Fruit fly (Drosophila melanogaster) S2 (cell line): ENCODE results near the gene CG33282.

Experiments
- CG8478 ChIP-seq: fragments of >200 bp; optimal IDR thresholded peaks from 2 replicates; lab custom pipeline; 2018
- CTCF ChIP-seq, 2 experiments: fragments of >200 bp; optimal IDR thresholded peaks; 2 replicates each; lab custom pipeline; 2018

Gene CG33282

DNA sequence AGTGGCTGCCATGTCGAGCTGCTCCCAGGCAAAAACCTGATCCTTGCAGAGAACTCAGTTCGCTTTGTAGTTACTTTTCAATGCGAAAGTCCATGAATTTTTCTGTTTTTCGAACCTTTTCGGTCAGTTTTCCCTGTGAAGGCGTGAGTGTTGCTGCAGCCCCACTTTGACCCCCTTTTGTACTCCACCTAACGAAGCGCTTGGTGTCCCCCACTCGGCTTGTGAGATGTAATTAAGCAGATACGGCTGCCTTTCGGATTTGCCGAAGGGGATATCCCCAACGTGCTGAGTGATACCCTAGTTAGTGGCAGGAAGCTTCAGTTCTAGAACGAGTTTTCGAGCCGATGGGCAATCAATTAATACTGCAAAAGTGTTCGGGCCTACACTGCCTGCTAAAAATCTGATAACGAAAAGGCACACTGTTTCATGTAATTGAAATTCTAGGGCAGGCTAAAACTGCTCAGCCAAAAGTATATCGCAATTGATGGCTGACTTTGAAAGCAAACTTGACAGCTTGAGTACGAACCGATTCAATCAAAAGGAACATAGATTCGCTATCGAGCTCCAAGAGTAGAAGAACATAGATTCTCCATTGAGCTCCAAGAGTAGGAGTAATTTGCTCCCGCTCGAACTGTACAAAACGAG is 24.0 kb downstream of the CG33282 start:
- TF ChIP-seq CG8478 = no peak
- TF ChIP-seq CTCF (optimal IDR thresholded peaks at IDR 0.05; lab: Kevin White, UChicago) = no peak

DNA sequence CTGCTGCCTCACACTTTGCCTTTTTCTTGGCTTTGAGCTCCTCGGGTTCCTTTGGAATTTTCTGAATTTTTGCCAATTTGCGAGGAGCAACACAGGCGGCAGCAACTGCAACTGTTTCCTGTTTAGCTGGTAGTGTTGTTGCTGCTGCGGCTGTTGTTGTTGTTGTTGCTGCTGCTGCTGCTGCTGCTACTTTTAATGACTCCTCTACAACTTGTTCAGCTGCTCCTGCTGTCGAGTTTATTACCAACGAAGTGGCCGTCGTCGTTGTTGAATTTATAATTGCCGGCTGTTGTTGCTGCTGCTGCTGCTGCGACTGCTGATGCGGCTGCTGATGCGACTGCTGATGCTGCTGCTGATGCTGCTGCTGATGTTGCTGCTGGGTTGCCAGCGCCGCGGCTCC is 25.2 kb downstream of the CG33282 start:
- no peak for TF ChIP-seq CTCF (optimal IDR thresholded peaks at IDR 0.05; lab: Kevin White, UChicago)
- no peak for TF ChIP-seq CG8478

DNA sequence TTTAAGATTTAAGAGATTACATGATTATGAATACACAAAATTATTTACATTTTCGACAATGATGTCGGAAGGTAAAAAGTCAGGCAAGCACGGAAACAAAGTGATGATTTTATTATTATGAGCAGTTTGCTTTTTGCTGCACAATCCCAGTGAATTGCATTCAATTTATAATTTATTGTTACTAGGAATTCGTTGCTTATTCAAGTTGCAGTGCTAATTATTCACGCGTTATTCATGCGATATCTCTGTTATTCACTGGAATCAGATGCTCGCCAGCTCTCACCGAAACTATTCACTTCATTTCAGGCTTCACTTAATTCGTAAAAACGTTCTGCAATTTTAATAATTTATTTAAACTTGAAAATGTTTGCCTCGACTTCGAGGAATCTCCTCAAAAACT is 26.1 kb downstream of the CG33282 start:
- TF ChIP-seq CG8478 (no peak), CTCF (optimal IDR thresholded peaks at IDR 0.05; lab: Kevin White, UChicago) (no peak)

DNA sequence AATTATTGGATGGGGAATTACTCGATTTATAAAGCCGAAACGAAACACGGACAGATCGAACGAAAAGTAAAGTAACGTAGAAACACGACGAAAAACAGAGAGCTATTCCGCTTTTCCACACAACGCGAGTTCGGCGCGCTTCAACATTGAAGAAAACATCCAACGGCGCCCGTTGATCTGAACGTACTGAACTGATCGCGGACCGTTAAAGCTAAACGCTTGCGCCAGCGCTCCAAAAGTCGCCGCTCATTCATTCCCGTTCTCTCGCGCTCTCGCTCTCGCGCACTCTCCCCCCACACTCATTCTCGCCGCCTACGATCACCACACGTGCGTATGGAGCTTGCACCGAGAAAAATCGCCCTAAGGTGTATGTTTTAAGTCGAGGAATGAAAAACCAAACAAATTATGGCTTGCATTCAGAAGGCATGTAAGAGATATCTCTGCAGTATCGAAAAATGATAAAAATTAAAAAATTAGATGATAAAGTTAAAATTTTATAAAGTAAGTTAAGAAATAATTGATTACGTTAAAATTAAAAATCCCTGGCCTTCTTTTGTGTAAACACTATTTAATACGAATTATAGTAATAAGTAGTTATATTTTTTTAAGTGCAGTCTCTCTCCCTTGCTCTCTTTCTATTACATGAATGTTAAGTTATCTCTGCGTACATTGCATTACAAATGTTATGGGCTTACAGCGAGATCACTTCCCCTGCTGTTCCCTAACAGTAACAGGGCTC is 27.1 kb downstream of the CG33282 start, which contains the start of gene E23:
E23 (minus strand) TSS at position 188 of the 739 bp plus-strand sequence.
- TF ChIP-seq CTCF (optimal IDR thresholded peaks at IDR 0.05; lab: Kevin White, UChicago) (no peak), CG8478 (no peak)

DNA sequence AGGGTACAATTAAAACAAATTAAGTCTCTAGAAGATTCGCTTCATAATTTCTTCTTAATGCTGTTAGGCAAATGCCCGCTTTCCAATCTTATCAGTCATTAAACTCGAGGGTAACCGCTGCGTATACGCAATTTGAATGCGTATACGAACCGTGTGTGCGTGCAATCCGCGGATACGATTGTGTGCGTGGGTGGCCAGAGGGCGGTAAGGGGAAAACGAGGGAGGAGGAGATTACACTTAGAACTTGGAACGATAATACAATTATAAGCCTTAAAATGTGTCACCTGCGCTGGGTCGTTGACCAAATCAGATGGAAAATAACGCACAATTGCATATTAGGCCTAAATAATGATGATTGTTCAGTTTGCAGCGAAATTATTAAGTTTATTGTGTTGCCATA is 28.1 kb downstream of the CG33282 start:
- TF ChIP-seq CTCF (optimal IDR thresholded peaks at IDR 0.05; lab: Kevin White, UChicago) (no peak), CG8478 (no peak)

DNA sequence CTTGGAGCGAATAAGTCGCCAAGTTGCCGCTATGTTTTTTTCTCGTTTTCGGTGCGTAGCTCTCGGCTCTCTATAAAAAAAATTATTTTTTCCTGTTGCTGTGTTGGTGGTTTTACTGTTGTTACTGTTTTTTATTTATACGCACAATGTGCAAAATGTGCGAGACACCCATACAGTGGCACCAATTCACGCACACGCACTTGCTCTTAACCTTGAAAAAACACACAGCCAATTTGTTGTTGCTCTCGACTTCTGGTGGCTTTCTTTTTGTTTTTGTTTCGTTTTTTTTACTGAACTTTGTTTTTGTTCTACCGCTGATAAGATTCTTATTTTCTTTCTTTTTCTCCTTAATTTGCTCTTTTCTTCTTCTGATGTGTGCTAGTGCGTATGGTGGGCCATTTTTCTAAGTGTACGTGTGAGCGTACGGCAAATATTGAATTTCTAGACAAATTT is 28.5 kb downstream of the CG33282 start:
- TF ChIP-seq CG8478 (no peak), CTCF (optimal IDR thresholded peaks at IDR 0.05; lab: Kevin White, UChicago) (no peak)

DNA sequence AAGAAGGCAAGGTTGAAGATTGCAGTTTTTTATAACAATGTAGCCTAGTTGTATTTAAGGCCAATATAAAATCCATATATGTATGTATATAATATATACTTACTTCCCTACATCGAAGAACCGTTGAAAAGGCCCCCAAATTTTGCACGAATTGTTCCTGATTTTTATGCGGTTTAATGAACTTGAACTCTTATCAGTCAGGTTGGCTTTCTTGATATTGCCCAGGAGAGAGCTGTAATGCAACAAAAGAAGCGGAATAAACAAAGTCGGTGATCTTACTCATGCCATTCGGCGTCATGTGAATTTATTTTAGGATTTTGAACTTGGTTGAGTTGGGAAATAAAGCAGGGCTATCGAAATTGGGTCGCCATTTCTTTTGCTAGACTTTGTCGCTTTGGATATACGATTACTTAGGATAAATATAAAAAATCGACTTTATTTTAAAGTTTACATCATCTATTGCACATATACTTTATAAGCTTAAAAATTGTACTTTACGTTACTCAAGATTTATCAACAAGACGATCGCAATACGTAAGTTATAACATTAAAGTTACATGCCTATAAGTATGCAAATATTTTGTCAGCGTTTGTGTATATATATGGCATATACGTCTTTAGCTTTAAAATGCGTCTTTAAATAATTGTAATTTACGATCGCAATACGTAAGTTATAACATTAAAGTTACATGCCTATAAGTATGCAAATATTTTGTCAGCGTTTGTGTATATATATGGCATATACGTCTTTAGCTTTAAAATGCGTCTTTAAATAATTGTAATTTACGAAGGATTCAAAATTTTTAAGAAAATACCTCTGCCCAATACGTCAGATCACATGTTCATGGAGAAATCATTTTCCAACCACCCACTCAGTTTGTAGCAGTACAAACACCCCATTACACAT is 29.3 kb downstream of the CG33282 start, which contains the start of gene CG8838:
CG8838 (plus strand) TSS at position 857 of the 907 bp plus-strand sequence.
- TF ChIP-seq CTCF (optimal IDR thresholded peaks at IDR 0.05; lab: Kevin White, UChicago) (no peak), CG8478 (no peak)

DNA sequence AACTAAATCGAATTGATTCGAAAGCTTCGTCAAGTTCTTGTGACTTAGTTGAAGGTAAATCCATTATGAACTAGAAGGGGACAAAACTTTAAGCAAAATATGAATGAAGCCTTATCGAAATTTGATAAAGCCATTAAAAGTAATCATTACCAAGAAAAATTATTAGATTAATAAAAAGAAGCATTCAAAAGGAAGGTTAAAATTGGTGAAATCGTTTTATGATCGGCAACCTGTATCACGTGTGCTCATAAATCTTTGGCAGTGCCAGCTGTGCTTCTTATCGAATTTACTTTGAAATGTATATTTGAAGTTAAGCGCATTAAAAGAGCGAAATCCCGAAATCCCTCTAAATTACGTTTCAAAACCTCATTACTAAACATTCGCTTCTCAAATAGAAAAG is 34.1 kb downstream of the CG33282 start:
- TF ChIP-seq CG8478 = no peak
- TF ChIP-seq CTCF (optimal IDR thresholded peaks at IDR 0.05; lab: Kevin White, UChicago) = no peak

DNA sequence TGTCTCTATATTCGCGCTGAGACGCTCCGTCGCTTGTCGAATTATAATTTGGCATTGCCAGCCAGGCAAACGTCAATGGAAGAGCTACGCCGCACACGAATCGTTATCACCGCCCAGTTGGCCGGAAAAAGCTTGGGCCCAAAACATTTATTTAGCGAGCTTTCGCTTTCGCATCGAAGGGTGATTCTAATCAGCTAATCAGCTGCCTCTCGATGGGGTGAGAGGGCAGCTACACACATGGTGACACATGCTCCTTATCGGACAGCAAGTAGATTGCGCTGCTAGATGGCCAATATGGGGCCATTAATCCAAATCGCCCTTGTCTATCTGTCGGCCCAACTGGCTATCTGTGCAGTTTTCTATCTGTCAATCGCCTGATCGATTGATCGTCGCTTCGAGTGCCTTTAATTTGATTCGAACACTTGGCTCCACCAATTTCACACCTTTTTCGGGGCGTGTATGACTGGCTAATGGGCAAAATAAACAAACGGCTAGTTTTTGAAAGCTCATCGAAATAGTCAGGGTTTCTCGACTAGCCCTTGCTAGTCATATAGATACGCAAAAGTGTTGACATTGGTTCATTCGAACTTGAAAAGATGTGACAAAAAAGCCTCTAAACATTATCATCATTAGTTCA is 38.5 kb downstream of the CG33282 start:
- TF ChIP-seq CTCF (optimal IDR thresholded peaks at IDR 0.05; lab: Kevin White, UChicago) (no peak), CG8478 (no peak)

DNA sequence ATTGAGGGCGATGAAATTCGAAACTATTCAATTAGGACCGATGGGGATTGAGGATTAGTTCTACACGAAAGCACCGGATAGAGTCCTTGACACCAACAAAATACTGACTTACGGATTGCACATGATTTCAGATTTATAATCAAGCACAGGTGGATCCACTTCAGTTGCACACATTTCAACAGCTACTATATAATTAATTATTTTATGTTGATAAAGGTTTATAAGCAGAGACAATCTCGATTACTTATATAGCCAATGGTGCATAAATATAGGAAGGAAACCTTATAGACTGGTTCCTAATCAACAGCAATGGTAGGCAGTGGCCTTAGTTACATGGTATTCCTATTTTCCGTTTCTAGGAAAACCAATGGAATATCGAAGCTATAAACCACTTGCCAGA is 40.7 kb downstream of the CG33282 start:
- TF ChIP-seq CTCF (optimal IDR thresholded peaks at IDR 0.05; lab: Kevin White, UChicago) (no peak), CG8478 (no peak)

DNA sequence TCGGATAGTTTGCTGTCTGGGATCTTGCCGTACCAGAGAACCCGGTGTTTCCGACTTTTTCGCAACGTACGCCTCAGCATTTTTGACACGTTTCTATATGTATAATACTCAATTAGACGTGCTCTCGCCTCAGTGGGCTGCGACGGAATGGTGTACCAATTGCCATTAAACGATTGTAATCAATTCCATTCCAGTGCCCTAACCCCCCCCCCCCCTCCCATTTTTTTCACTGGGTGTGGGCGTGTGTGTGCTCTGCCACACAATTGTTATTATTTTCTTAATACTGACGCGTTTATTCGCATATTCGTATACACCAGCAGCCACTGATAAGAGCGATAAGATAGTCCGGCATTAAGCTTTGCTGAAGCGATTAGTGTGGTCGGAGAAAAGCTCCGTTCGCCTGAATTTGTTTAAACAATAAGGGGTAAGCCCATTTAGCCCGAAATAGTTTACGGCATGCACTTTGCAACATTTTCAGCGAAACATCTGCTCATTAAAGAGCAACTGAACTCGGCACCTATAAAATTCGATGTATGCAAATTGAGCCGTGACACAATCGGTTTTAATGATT is 41.5 kb downstream of the CG33282 start:
- TF ChIP-seq CG8478 (no peak), CTCF (optimal IDR thresholded peaks at IDR 0.05; lab: Kevin White, UChicago) (no peak)

DNA sequence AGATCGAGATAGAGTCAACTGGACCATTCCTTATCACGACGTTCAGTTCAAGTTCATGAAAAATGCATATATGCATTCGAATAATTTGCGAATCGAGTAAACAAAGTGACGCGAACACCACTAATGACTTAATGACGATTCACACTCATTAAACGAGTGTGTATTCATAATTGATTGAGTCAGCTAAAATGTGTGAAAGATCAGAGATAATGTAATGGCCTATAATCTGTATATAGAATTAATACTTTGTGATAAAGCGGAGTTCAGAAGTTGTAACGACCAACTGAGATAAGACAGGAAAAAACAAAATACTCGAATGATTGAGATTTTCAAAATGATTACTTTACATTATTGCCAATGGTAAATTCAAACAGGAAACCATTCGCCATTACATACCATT is 42.1 kb downstream of the CG33282 start:
- TF ChIP-seq CTCF (optimal IDR thresholded peaks at IDR 0.05; lab: Kevin White, UChicago) (no peak), CG8478 (no peak)

DNA sequence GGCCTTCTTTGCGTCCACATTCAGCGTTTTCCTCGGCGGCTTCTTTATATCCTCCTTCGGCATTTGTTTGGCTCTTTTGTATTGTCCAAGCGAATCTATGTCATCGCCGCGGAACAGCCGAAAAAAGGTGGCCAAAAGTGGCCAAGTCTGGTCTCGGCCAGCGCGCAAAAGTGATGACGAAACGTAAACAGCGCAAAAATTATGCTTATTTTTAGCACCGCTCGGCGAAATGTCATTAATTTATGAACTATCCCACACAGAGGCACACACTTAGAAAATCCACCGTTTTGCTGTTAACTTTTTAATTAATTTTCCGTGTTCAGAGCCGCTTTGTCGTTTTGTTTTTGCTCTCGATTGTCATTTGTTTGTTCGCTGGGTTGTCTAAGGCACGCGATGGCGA is 43.2 kb downstream of the CG33282 start:
- no peak for TF ChIP-seq CTCF (optimal IDR thresholded peaks at IDR 0.05; lab: Kevin White, UChicago)

DNA sequence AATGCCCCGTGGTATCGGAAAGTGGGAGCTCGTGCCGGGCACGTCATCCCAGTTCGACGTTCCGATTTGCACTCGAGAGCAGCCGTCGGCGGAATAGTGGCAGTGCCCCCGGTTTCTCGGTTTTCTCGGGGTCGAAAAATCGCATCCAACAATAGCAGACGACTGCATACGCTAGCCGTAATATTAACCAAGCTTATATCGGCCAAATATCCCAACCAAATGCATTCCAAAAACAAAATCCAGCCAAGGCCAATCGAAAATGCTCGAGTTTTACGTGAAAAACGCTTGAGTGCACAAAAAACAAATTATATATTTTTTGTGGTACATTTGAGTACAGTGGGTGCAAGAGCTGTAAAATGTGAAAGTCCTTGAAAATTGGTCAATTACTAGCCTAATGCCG is 43.6 kb downstream of the CG33282 start:
- no peak for TF ChIP-seq CTCF (optimal IDR thresholded peaks at IDR 0.05; lab: Kevin White, UChicago)
- no peak for TF ChIP-seq CG8478
